Worm (Caenorhabditis elegans) whole organism, L2 larva: ENCODE measurements around the gene F49C5.16.

Source experiments
- ama-1 ChIP-seq: fragments of 150-350 bp; optimal IDR thresholded peaks from 2 replicates; lab custom pipeline; 2018; ENCODE audit warnings: inconsistent platforms
- blmp-1 ChIP-seq: sonication (generic microtip); optimal IDR thresholded peaks from 2 replicates; lab custom pipeline; 2017; ENCODE audit warnings: missing genetic modification characterization, mild to moderate bottlenecking, missing compliant biosample characterization, antibody characterized with exemption, moderate library complexity; ENCODE audit not compliant: insufficient read depth
- ceh-82 ChIP-seq: fragments of 150-350 bp; optimal IDR thresholded peaks from 2 replicates; lab custom pipeline; 2014; ENCODE audit warnings: missing biosample characterization, missing genetic modification characterization
- egl-27 ChIP-seq: sonication (generic microtip); optimal IDR thresholded peaks from 3 replicates; lab custom pipeline; 2017; ENCODE audit warnings: missing biosample characterization, missing genetic modification reagents, missing genetic modification characterization
- lin-13 ChIP-seq: fragments of 150-350 bp; optimal IDR thresholded peaks from 2 replicates; lab custom pipeline; 2014; ENCODE audit warnings: missing biosample characterization, missing genetic modification reagents, missing genetic modification characterization
- mbf-1 ChIP-seq: sonication (generic microtip); optimal IDR thresholded peaks from 2 replicates; lab custom pipeline; 2017; ENCODE audit warnings: missing biosample characterization, missing genetic modification characterization
- mdl-1 ChIP-seq, 2 experiments: fragments of 150-350 bp in 1 of 2; sonication (generic microtip) in 1 of 2; optimal IDR thresholded peaks; 2 replicates each; lab custom pipeline; 2017; ENCODE audit warnings: missing biosample characterization in 2 of 2, missing genetic modification characterization in 2 of 2

DNA sequence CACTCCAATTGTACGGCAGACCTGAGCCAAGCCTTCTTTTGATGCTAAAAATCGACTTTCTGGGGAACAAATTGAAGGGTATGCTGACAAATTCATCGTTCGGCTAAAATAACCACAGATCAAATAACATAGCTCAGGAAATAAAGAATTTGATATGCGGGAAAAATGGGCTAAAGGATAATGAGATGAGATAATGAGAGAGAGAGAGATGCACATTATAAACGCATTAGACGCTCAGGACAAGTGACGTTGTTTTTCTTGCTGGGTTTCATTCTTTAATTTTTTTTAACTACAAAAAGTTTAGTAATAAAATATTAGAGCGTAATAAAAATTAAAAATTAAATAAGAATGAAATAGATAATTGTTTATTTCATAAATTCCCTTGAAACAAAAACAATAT, 33.0 kb upstream of the F49C5.16 start, which contains the start of gene srh-69:
- no peak for TF ChIP-seq blmp-1 (tag; lab: Kevin White, UChicago)
- TF ChIP-seq egl-27: no peak
- TF ChIP-seq lin-13 (GFP tag; lab: Kevin White, UChicago): no peak
- TF ChIP-seq mbf-1: no peak
- TF ChIP-seq ama-1: no peak
- TF ChIP-seq ceh-82: no peak
- no peak for TF ChIP-seq mdl-1 (tag; optimal IDR thresholded peaks at IDR 0.05; lab: Kevin White, UChicago)
